Worm (Caenorhabditis elegans): ENCODE measurements around the gene srbc-1.

Gene srbc-1

ce11 chrV:3282957-3283356 lies 18.8 kb downstream of the srbc-1 start, which contains the start of gene str-64 (continued):
- no peak for TF ChIP-seq B0261.1 (tag; optimal IDR thresholded peaks at IDR 0.05)

ce11 chrV:3281523-3281922 lies 20.3 kb downstream of the srbc-1 start, which contains the start of gene T28A11.25:
Gene T28A11.25, plus strand, starts transcription at chrV:3281823.
- no peak for TF ChIP-seq pbrm-1 (GFP tag; IDR thresholded peaks at IDR 0.05)
- TF ChIP-seq madf-3 (GFP tag; IDR thresholded peaks at IDR 0.05) = 0 out of 2 replicates have a peak, but pooled peaks have one; percentile 28
- no peak for TF ChIP-seq nfya-2 (GFP tag; IDR thresholded peaks at IDR 0.05)
- no peak for TF ChIP-seq F23B12.7 (tag; optimal IDR thresholded peaks at IDR 0.05; ENCODE audit: insufficient read depth)

ce11 chrV:3280009-3280408 lies 21.8 kb downstream of the srbc-1 start, which contains the start of gene T28A11.2:
Gene T28A11.2, plus strand, starts transcription at chrV:3280379.
- TF ChIP-seq zfh-2 (GFP tag; conservative IDR thresholded peaks at IDR 0.05) (no peak), sea-2 (GFP tag; IDR thresholded peaks at IDR 0.05) (no peak), zim-3 (tag; optimal IDR thresholded peaks at IDR 0.05) (no peak), lin-26 (GFP tag; IDR thresholded peaks at IDR 0.05) (no peak), egrh-3 (GFP tag; IDR thresholded peaks at IDR 0.05) (no peak), nhr-179 (tag; optimal IDR thresholded peaks at IDR 0.05) (no peak), mcd-1 (GFP tag; IDR thresholded peaks at IDR 0.05) (no peak), B0035.1 (tag; optimal IDR thresholded peaks at IDR 0.05) (no peak), ztf-28 (GFP tag; IDR thresholded peaks at IDR 0.05) (no peak), dpff-1 (tag; optimal IDR thresholded peaks at IDR 0.05) (no peak), Y79H2A.3 (GFP tag; conservative IDR thresholded peaks at IDR 0.05) (no peak)

ce11 chrV:3279138-3279537 lies 22.7 kb downstream of the srbc-1 start:
- TF ChIP-seq nfya-1 (tag; optimal IDR thresholded peaks at IDR 0.05; ENCODE audit: borderline replicate concordance, insufficient read depth) (no peak), F23B12.7 (tag; optimal IDR thresholded peaks at IDR 0.05; ENCODE audit: insufficient read depth) (no peak), T07F8.4 (tag; optimal IDR thresholded peaks at IDR 0.05) (no peak), F55B11.4 (tag; optimal IDR thresholded peaks at IDR 0.05; ENCODE audit: borderline replicate concordance, insufficient read depth) (no peak), tbp1 (GFP tag; optimal IDR thresholded peaks at IDR 0.05) (no peak), attf-6 (GFP tag; IDR thresholded peaks at IDR 0.05) (no peak)

- TF ChIP-seq snpc-1.1 (tag; optimal IDR thresholded peaks at IDR 0.05; ENCODE audit: insufficient read depth) (no peak), ztf-25 (GFP tag; IDR thresholded peaks at IDR 0.05) (no peak), C17E4.6 (GFP tag; IDR thresholded peaks at IDR 0.05) (no peak), hrde-1 (tag; optimal IDR thresholded peaks at IDR 0.05; ENCODE audit: borderline replicate concordance) (no peak)
Measured at ce11 chrV:3278101-3278639, 23.6 kb downstream of the srbc-1 start, which contains the start of gene fbxa-64. Gene fbxa-64, minus strand, starts transcription at chrV:3278151.

- TF ChIP-seq ztf-26 (tag; optimal IDR thresholded peaks at IDR 0.05) (no peak), pha-4 (tag; optimal IDR thresholded peaks at IDR 0.05) (no peak), K12H6.12 (tag; optimal IDR thresholded peaks at IDR 0.05) (peak; percentile 9)
Measured at ce11 chrV:3276184-3276583, 25.6 kb downstream of the srbc-1 start.

All from whole organism, young adult.